Worm (Caenorhabditis elegans) whole organism, L2 larva: ENCODE results near the gene mrps-10.

Source experiments
- aly-2 ChIP-seq: fragments of 150-350 bp; optimal IDR thresholded peaks from 2 replicates; lab custom pipeline; 2014; ENCODE audit warnings: missing biosample characterization, missing genetic modification characterization
- ceh-82 ChIP-seq: fragments of 150-350 bp; optimal IDR thresholded peaks from 2 replicates; lab custom pipeline; 2014; ENCODE audit warnings: missing biosample characterization, missing genetic modification characterization

- TF ChIP-seq ceh-82 (tag; lab: Kevin White, UChicago) (no peak), aly-2 (tag; lab: Kevin White, UChicago) (no peak)
Measured at ce11 chrIII:12917852-12918251, 8.5 kb upstream of the mrps-10 start.
